Fruit fly (Drosophila melanogaster): ENCODE data around the gene CG9259.

DNA sequence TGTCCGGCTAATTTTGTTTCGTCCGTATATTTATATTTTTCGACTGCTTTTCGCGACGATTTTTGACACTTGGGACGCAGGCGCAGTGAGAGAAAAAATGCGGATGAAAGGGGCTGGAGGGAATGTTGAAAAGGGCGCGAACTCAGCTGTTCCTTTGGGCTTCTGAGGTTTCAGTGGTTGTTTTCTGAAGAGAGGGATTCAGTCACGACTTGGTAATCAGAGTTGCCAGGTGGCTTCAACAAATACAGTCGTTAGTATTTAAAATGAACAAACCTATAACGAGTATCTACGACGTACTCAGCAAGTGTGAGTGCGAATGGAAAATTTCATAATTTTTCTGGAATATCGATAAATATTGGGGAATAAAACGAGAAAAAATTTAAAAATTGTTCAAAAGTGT lies 17.7 kb upstream of the CG9259 start, which contains the start of gene CG9265:
- TF ChIP-seq CG2199 (GFP tag; IDR thresholded peaks at IDR 0.05): no peak
- no peak for TF ChIP-seq Fer3 (tag; optimal IDR thresholded peaks at IDR 0.05)
- no peak for TF ChIP-seq Abd-B (GFP tag; optimal IDR thresholded peaks at IDR 0.05)
- no peak for TF ChIP-seq Hsf (GFP tag; optimal IDR thresholded peaks at IDR 0.05)
- TF ChIP-seq CG10565 (GFP tag; optimal IDR thresholded peaks at IDR 0.05): no peak
- no peak for TF ChIP-seq Antp (GFP tag; optimal IDR thresholded peaks at IDR 0.05)
- no peak for TF ChIP-seq CoRest (tag; optimal IDR thresholded peaks at IDR 0.05)
- TF ChIP-seq Ptx1 (GFP tag; IDR thresholded peaks at IDR 0.05): no peak
- no peak for TF ChIP-seq CG32767 (GFP tag; IDR thresholded peaks at IDR 0.05)
- no peak for TF ChIP-seq CG7745 (tag; optimal IDR thresholded peaks at IDR 0.05)
- TF ChIP-seq wor (GFP tag; IDR thresholded peaks at IDR 0.05): no peak
- no peak for TF ChIP-seq dysf (GFP tag; IDR thresholded peaks at IDR 0.05)

All from whole organism, embryonic.